Fruit fly (Drosophila melanogaster) whole organism, embryonic: ENCODE data around the gene CG18262.

Source experiments
- Abd-B ChIP-seq: fragments of 200-800 bp; sonication (Bioruptor generic); optimal IDR thresholded peaks from 2 replicates; lab custom pipeline; 2018; ENCODE audit warnings: missing biosample characterization, mild to moderate bottlenecking, missing genetic modification characterization, moderate library complexity
- Asciz ChIP-seq: fragments of 200-800 bp; sonication (Bioruptor generic); optimal IDR thresholded peaks from 2 replicates; lab custom pipeline; 2017; ENCODE audit warnings: missing biosample characterization, mild to moderate bottlenecking, missing genetic modification characterization, missing genetic modification reagents
- Atf3 ChIP-seq: fragments of 200-800 bp; sonication (Bioruptor generic); optimal IDR thresholded peaks from 3 replicates; lab custom pipeline; 2016; ENCODE audit warnings: missing biosample characterization, missing genetic modification characterization
- B-H1 ChIP-seq: fragments of 200-800 bp; sonication (Bioruptor generic); IDR thresholded peaks from 3 replicates; pipeline ENCODE4 v1.3.6; 2022; ENCODE audit warnings: missing biosample characterization, missing genetic modification characterization
- B-H2 ChIP-seq: fragments of 200-800 bp; sonication (Bioruptor generic); optimal IDR thresholded peaks from 2 replicates; lab custom pipeline; 2018; ENCODE audit warnings: missing biosample characterization, mild to moderate bottlenecking, missing genetic modification characterization
- Bteb2 ChIP-seq: fragments of 200-800 bp; sonication (Bioruptor generic); optimal IDR thresholded peaks from 2 replicates; lab custom pipeline; 2016; ENCODE audit warnings: missing biosample characterization, missing genetic modification characterization
- CG10565 ChIP-seq: fragments of 200-800 bp; sonication (Bioruptor generic); optimal IDR thresholded peaks from 3 replicates; lab custom pipeline; 2016; ENCODE audit warnings: missing biosample characterization, mild to moderate bottlenecking, missing genetic modification characterization
- CG12155 ChIP-seq: fragments of 200-800 bp; sonication (Bioruptor generic); optimal IDR thresholded peaks from 3 replicates; lab custom pipeline; 2016; ENCODE audit warnings: missing biosample characterization, missing genetic modification characterization
- CG12219 ChIP-seq: fragments of 200-800 bp; sonication (Bioruptor generic); optimal IDR thresholded peaks from 3 replicates; lab custom pipeline; 2018; ENCODE audit warnings: missing biosample characterization, mild to moderate bottlenecking, missing genetic modification characterization
- CG12942 ChIP-seq: fragments of 200-800 bp; sonication (Bioruptor generic); optimal IDR thresholded peaks from 3 replicates; lab custom pipeline; 2016; ENCODE audit warnings: missing biosample characterization, missing genetic modification characterization
- CG14441 ChIP-seq: fragments of 200-800 bp; sonication (Bioruptor generic); IDR thresholded peaks from 2 replicates; pipeline ENCODE4 v1.3.6; 2022; ENCODE audit warnings: missing biosample characterization, missing genetic modification characterization
- CG15269 ChIP-seq: fragments of 200-800 bp; sonication (Bioruptor generic); optimal IDR thresholded peaks from 2 replicates; lab custom pipeline; 2018; ENCODE audit warnings: missing biosample characterization, mild to moderate bottlenecking, missing genetic modification characterization, moderate library complexity
- CG1647 ChIP-seq: fragments of 200-800 bp; sonication (Bioruptor generic); optimal IDR thresholded peaks from 3 replicates; lab custom pipeline; 2016; ENCODE audit warnings: missing biosample characterization, missing genetic modification characterization
- CG16863 ChIP-seq: fragments of 200-800 bp; sonication (Bioruptor generic); optimal IDR thresholded peaks from 3 replicates; lab custom pipeline; 2016; ENCODE audit warnings: missing biosample characterization, missing genetic modification characterization
- CG17829 ChIP-seq: fragments of 200-800 bp; optimal IDR thresholded peaks from 2 replicates; lab custom pipeline; 2019; ENCODE audit warnings: missing biosample characterization, mild to moderate bottlenecking, missing genetic modification characterization, moderate library complexity
- CG34376 ChIP-seq: fragments of 200-800 bp; sonication (Bioruptor generic); optimal IDR thresholded peaks from 2 replicates; lab custom pipeline; 2018; ENCODE audit warnings: missing biosample characterization, mild to moderate bottlenecking, missing genetic modification characterization
- CG43689 ChIP-seq: fragments of 200-800 bp; sonication (Bioruptor generic); IDR thresholded peaks from 2 replicates; pipeline ENCODE4 v1.3.6; 2022; ENCODE audit warnings: missing biosample characterization, missing genetic modification characterization
- CG4424 ChIP-seq: fragments of 200-800 bp; sonication (Bioruptor generic); optimal IDR thresholded peaks from 3 replicates; lab custom pipeline; 2016; ENCODE audit warnings: missing biosample characterization, missing genetic modification characterization
- CG6854 ChIP-seq: fragments of 200-800 bp; sonication (Bioruptor generic); optimal IDR thresholded peaks from 3 replicates; lab custom pipeline; 2017; ENCODE audit warnings: missing biosample characterization, mild to moderate bottlenecking, missing genetic modification characterization
- CG8281 ChIP-seq: fragments of 200-800 bp; sonication (Bioruptor generic); optimal IDR thresholded peaks from 2 replicates; lab custom pipeline; 2018; ENCODE audit warnings: missing biosample characterization, mild to moderate bottlenecking, missing genetic modification characterization, moderate library complexity
- Doc2 ChIP-seq: fragments of 200-800 bp; sonication (Bioruptor generic); IDR thresholded peaks from 2 replicates; pipeline ENCODE4 v1.3.6; 2022; ENCODE audit warnings: missing biosample characterization, missing genetic modification characterization
- HHEX ChIP-seq: fragments of 200-800 bp; sonication (Bioruptor generic); optimal IDR thresholded peaks from 3 replicates; lab custom pipeline; 2017; ENCODE audit warnings: missing biosample characterization, mild to moderate bottlenecking, missing genetic modification characterization, missing genetic modification reagents
- Hand ChIP-seq: fragments of 200-800 bp; sonication (Bioruptor generic); optimal IDR thresholded peaks from 2 replicates; lab custom pipeline; 2017; ENCODE audit warnings: mild to moderate bottlenecking, missing biosample characterization, missing genetic modification reagents, missing genetic modification characterization
- HmgZ ChIP-seq: fragments of 200-800 bp; sonication (Bioruptor generic); optimal IDR thresholded peaks from 2 replicates; lab custom pipeline; 2018; ENCODE audit warnings: missing biosample characterization, mild to moderate bottlenecking, missing genetic modification characterization
- NFAT ChIP-seq: fragments of 200-800 bp; sonication (Bioruptor generic); IDR thresholded peaks from 2 replicates; pipeline ENCODE4 v1.3.6; 2022; ENCODE audit warnings: missing biosample characterization, missing genetic modification characterization
- Oaz ChIP-seq: fragments of 200-800 bp; sonication (Bioruptor generic); IDR thresholded peaks from 2 replicates; pipeline ENCODE4 v1.3.6; 2022; ENCODE audit warnings: missing biosample characterization, missing genetic modification characterization
- Rx ChIP-seq: fragments of 200-800 bp; sonication (Bioruptor generic); IDR thresholded peaks from 2 replicates; pipeline ENCODE4 v1.3.6; 2022; ENCODE audit warnings: missing biosample characterization, missing genetic modification characterization
- Spps ChIP-seq: fragments of 200-800 bp; sonication (Bioruptor generic); optimal IDR thresholded peaks from 2 replicates; lab custom pipeline; 2018; ENCODE audit warnings: missing biosample characterization, mild to moderate bottlenecking, missing genetic modification characterization
- Usf ChIP-seq: fragments of 200-800 bp; sonication (Bioruptor generic); optimal IDR thresholded peaks from 2 replicates; lab custom pipeline; 2017; ENCODE audit warnings: missing genotype, missing biosample characterization, missing genetic modification characterization
- Xbp1 ChIP-seq: fragments of 200-800 bp; sonication (Bioruptor generic); optimal IDR thresholded peaks from 3 replicates; lab custom pipeline; 2016; ENCODE audit warnings: missing biosample characterization, mild to moderate bottlenecking, missing genetic modification characterization
- bsh ChIP-seq, 2 experiments: fragments of 200-800 bp; sonication (Bioruptor generic); optimal IDR thresholded peaks; 2 replicates each; lab custom pipeline; 2017 to 2018; ENCODE audit warnings: mild to moderate bottlenecking in 2 of 2, missing biosample characterization in 2 of 2, missing genetic modification characterization in 2 of 2, moderate library complexity in 1 of 2
- esg ChIP-seq: fragments of 200-800 bp; sonication (Bioruptor generic); conservative IDR thresholded peaks from 2 replicates; pipeline ENCODE4 v1.3.6; 2022; ENCODE audit warnings: missing biosample characterization, missing genetic modification characterization
- exex ChIP-seq: fragments of 200-800 bp; sonication (Bioruptor generic); optimal IDR thresholded peaks from 4 replicates; lab custom pipeline; 2018; ENCODE audit warnings: missing biosample characterization, mild to moderate bottlenecking, missing genetic modification characterization, moderate library complexity
- fd3F ChIP-seq: fragments of 200-800 bp; sonication (Bioruptor generic); optimal IDR thresholded peaks from 2 replicates; lab custom pipeline; 2018; ENCODE audit warnings: missing biosample characterization, mild to moderate bottlenecking, missing genetic modification characterization, moderate library complexity
- gce ChIP-seq: fragments of 200-800 bp; sonication (Bioruptor generic); IDR thresholded peaks from 3 replicates; pipeline ENCODE4 v1.3.6; 2022; ENCODE audit warnings: missing biosample characterization, missing genetic modification characterization
- gem ChIP-seq: fragments of 200-800 bp; sonication (Bioruptor generic); optimal IDR thresholded peaks from 2 replicates; lab custom pipeline; 2019; ENCODE audit warnings: missing biosample characterization, mild to moderate bottlenecking, missing genetic modification characterization, moderate library complexity
- ham ChIP-seq: fragments of 200-800 bp; sonication (Bioruptor generic); IDR thresholded peaks from 2 replicates; pipeline ENCODE4 v1.3.6; 2022; ENCODE audit warnings: missing biosample characterization, missing genetic modification characterization
- hth ChIP-seq: fragments of >200 bp; optimal IDR thresholded peaks from 2 replicates; lab custom pipeline; 2017; ENCODE audit warnings: inconsistent platforms
- luna ChIP-seq: fragments of 200-800 bp; sonication (Bioruptor generic); optimal IDR thresholded peaks from 2 replicates; lab custom pipeline; 2016; ENCODE audit warnings: missing biosample characterization, missing genetic modification characterization
- mirr ChIP-seq: fragments of 200-800 bp; sonication (Bioruptor generic); optimal IDR thresholded peaks from 3 replicates; lab custom pipeline; 2018; ENCODE audit warnings: missing biosample characterization, mild to moderate bottlenecking, missing genetic modification characterization
- pan ChIP-seq, 4 experiments: fragments of >200 bp in 3 of 4; fragments of 200-800 bp in 1 of 4; sonication (Bioruptor generic) in 1 of 4; optimal IDR thresholded peaks in 3 of 4; IDR thresholded peaks in 1 of 4; 2 replicates each; pipeline versions ENCODE4 v1.3.6 to Lab custom; 2017 to 2022; ENCODE audit warnings: missing biosample characterization in 2 of 4, missing genetic modification characterization in 2 of 4, mixed read lengths in 1 of 4
- pb ChIP-seq: fragments of 200-800 bp; sonication (Bioruptor generic); optimal IDR thresholded peaks from 3 replicates; lab custom pipeline; 2016; ENCODE audit warnings: missing biosample characterization, missing genetic modification characterization
- phol ChIP-seq: fragments of 200-800 bp; sonication (Bioruptor generic); optimal IDR thresholded peaks from 3 replicates; lab custom pipeline; 2018; ENCODE audit warnings: missing biosample characterization, mild to moderate bottlenecking, missing genetic modification characterization, moderate library complexity
- prd ChIP-seq, 3 experiments: fragments of >200 bp in 2 of 3; fragments of 200-800 bp in 1 of 3; sonication (Bioruptor generic) in 1 of 3; optimal IDR thresholded peaks in 2 of 3; IDR thresholded peaks in 1 of 3; 2 replicates in 2 of 3; 3 replicates in 1 of 3; pipeline versions ENCODE4 v1.3.6 to Lab custom; 2017 to 2022; ENCODE audit warnings: missing biosample characterization in 1 of 3, missing genetic modification characterization in 1 of 3
- sqz ChIP-seq: fragments of 200-800 bp; sonication (Bioruptor generic); optimal IDR thresholded peaks from 3 replicates; lab custom pipeline; 2018; ENCODE audit warnings: missing biosample characterization, mild to moderate bottlenecking, missing genetic modification characterization
- sug ChIP-seq: fragments of 200-800 bp; optimal IDR thresholded peaks from 2 replicates; lab custom pipeline; 2019; ENCODE audit warnings: missing biosample characterization, mild to moderate bottlenecking, missing genetic modification characterization, moderate library complexity
- tll ChIP-seq, 2 experiments: fragments of 200-800 bp in 1 of 2; fragments of >200 bp in 1 of 2; sonication (Bioruptor generic) in 1 of 2; optimal IDR thresholded peaks; 2 replicates each; lab custom pipeline; 2017 to 2019; ENCODE audit warnings: missing biosample characterization in 2 of 2, missing genetic modification characterization in 2 of 2, mild to moderate bottlenecking in 1 of 2, moderate library complexity in 1 of 2

CG18262 gene

DNA sequence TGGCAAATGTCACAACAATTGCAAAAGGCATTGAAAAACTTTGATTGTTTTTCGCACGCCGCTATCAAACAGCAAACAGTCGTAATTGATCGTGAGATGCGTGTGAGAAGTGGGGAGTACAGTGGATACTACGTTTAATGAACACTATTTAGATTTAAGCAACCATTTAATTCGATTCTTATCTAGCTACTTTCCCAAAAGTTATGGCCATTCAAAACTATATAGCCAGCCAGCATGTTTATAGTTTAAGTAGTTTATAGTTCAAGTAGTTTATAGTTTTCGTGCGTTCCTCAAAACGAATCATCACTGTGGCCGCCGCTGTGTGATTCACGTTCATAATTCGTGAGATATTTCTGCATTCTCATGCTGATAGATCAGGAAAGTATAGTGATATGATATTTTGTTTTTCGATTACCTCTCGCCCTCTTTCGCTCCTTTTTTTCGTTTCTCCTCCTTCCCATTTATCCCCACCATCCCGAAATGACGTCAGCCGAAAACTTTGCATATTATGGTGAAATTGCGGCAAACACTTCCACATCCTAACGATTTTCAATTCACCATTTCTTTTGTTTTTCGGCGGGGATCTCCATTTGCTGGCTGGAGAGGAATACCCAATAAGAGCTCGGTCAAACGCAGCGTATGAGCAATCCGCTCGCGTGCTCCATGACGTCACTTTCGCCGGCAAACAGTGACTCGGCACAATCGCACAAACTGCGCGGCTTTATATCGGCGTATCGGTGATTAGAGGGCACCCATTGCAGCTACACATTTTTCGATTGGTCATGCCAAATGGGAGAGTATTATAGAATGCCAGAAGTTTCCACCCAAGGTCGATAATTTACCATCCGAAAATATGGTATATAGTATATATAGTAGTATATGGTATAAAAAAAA is 39.1 kb upstream of the CG18262 start (continued):
- TF ChIP-seq Doc2 (no peak), ham (no peak), CG1647 (peak; percentile 42), CG34376 (GFP tag; lab: Kevin White, UChicago) (peak; percentile 34), Spps (tag; lab: Kevin White, UChicago) (no peak), tll (GFP tag; optimal IDR thresholded peaks at IDR 0.05; lab: Kevin White, UChicago) (no peak), esg (GFP tag; lab: Robert Waterston, UW) (peak; percentile 42), fd3F (GFP tag; lab: Kevin White, UChicago) (peak; percentile 54), Asciz (GFP tag; lab: Kevin White, UChicago) (no peak), mirr (no peak), CG15269 (tag; lab: Kevin White, UChicago) (peak; percentile 80), CG12155 (GFP tag; lab: Kevin White, UChicago) (peak; percentile 63), Usf (GFP tag; lab: Kevin White, UChicago) (peak; percentile 8), CG6854 (GFP tag; lab: Kevin White, UChicago) (peak; percentile 49), sqz (GFP tag; lab: Kevin White, UChicago) (no peak), Abd-B (GFP tag; lab: Kevin White, UChicago) (peak; percentile 23), phol (tag; lab: Kevin White, UChicago) (peak; percentile 15), HmgZ (peak; percentile 61), CG8281 (tag; lab: Kevin White, UChicago) (no peak), CG43689 (GFP tag; lab: Robert Waterston, UW) (no peak), pb (peak; percentile 23), CG14441 (peak; percentile 75), CG17829 (tag; lab: Kevin White, UChicago) (peak; percentile 29), B-H1 (peak; percentile 34; the same call in 1 of the 3 replicates), luna (GFP tag; lab: Kevin White, UChicago) (peak; percentile 18), CG10565 (GFP tag; lab: Kevin White, UChicago) (no peak), bsh (GFP tag; optimal IDR thresholded peaks at IDR 0.05; lab: Kevin White, UChicago) (peak in 1 of 2 experiments; percentile 18), prd (optimal IDR thresholded peaks at IDR 0.05; lab: Kevin White, UChicago) (no peak), prd (GFP tag; IDR thresholded peaks at IDR 0.05; lab: Robert Waterston, UW) (peak; percentile 47; the same call in 2 of the 3 replicates), Xbp1 (peak; percentile 47), exex (tag; lab: Kevin White, UChicago) (peak; percentile 42), pan (optimal IDR thresholded peaks at IDR 0.05; lab: Kevin White, UChicago) (no peak), pan (GFP tag; optimal IDR thresholded peaks at IDR 0.05 in 1 of 2, IDR thresholded peaks at IDR 0.05 in 1 of 2) (peak in 1 of 2 experiments; percentile 68), Oaz (GFP tag; lab: Robert Waterston, UW) (peak; percentile 55), sug (peak; percentile 20), gem (tag; lab: Kevin White, UChicago) (peak; percentile 74), gce (GFP tag; lab: Robert Waterston, UW) (no peak), NFAT (GFP tag; lab: Robert Waterston, UW) (peak; percentile 72; the same call in 1 of the 2 replicates), Atf3 (GFP tag; lab: Kevin White, UChicago) (no peak), Rx (GFP tag; lab: Robert Waterston, UW) (peak; percentile 47; the same call in 1 of the 2 replicates), CG4424 (GFP tag; lab: Kevin White, UChicago) (peak; percentile 4), CG16863 (GFP tag; lab: Kevin White, UChicago) (peak; percentile 40), CG12942 (peak; percentile 19), CG12219 (peak; percentile 49), hth (no peak), Hand (GFP tag; lab: Kevin White, UChicago) (peak; percentile 20), HHEX (GFP tag; lab: Kevin White, UChicago) (peak; percentile 66), Bteb2 (GFP tag; lab: Kevin White, UChicago) (peak; percentile 49), B-H2 (GFP tag; lab: Kevin White, UChicago) (peak; percentile 60)
